Fruit fly (Drosophila melanogaster) whole organism, embryonic: ENCODE data around the gene CG3368.

Source experiments
- Adf1 ChIP-seq: fragments of 200-800 bp; sonication (Bioruptor generic); IDR thresholded peaks from 2 replicates; pipeline ENCODE4 v1.3.6; 2022; ENCODE audit warnings: missing biosample characterization, missing genetic modification characterization
- Antp ChIP-seq: fragments of 200-800 bp; sonication (Bioruptor generic); optimal IDR thresholded peaks from 3 replicates; lab custom pipeline; 2016; ENCODE audit warnings: missing biosample characterization, missing genetic modification characterization
- BtbVII ChIP-seq: fragments of 200-800 bp; sonication (Bioruptor generic); optimal IDR thresholded peaks from 3 replicates; lab custom pipeline; 2017; ENCODE audit warnings: missing biosample characterization, mild to moderate bottlenecking, missing genetic modification characterization
- CG11723 ChIP-seq: fragments of 200-800 bp; sonication (Bioruptor generic); optimal IDR thresholded peaks from 2 replicates; lab custom pipeline; 2017; ENCODE audit warnings: missing biosample characterization, mild to moderate bottlenecking, missing genetic modification characterization
- CG12659 ChIP-seq: fragments of 200-800 bp; sonication (Bioruptor generic); optimal IDR thresholded peaks from 3 replicates; lab custom pipeline; 2017; ENCODE audit warnings: mild to moderate bottlenecking, missing biosample characterization, missing genetic modification reagents, missing genetic modification characterization
- CG12769 ChIP-seq: fragments of 200-800 bp; sonication (Bioruptor generic); optimal IDR thresholded peaks from 2 replicates; lab custom pipeline; 2019; ENCODE audit warnings: missing biosample characterization, mild to moderate bottlenecking, missing genetic modification characterization, moderate library complexity
- CG14050 ChIP-seq: fragments of 200-800 bp; sonication (Bioruptor generic); IDR thresholded peaks from 3 replicates; pipeline ENCODE4 v1.3.6; 2022; ENCODE audit warnings: missing biosample characterization, missing genetic modification characterization
- CG15514 ChIP-seq: fragments of 200-800 bp; sonication (Bioruptor generic); optimal IDR thresholded peaks from 3 replicates; lab custom pipeline; 2017; ENCODE audit warnings: missing biosample characterization, missing genetic modification characterization, mild to moderate bottlenecking, moderate library complexity, missing genetic modification reagents
- CG1603 ChIP-seq: fragments of 200-800 bp; sonication (Bioruptor generic); optimal IDR thresholded peaks from 2 replicates; lab custom pipeline; 2019; ENCODE audit warnings: missing biosample characterization, mild to moderate bottlenecking, missing genetic modification characterization, moderate library complexity
- CG17568 ChIP-seq: fragments of 200-800 bp; sonication (Bioruptor generic); optimal IDR thresholded peaks from 2 replicates; lab custom pipeline; 2018; ENCODE audit warnings: missing biosample characterization, mild to moderate bottlenecking, missing genetic modification characterization, moderate library complexity
- CG17612 ChIP-seq: fragments of 200-800 bp; sonication (Bioruptor generic); IDR thresholded peaks from 2 replicates; pipeline ENCODE4 v1.3.6; 2022; ENCODE audit warnings: missing biosample characterization, missing genetic modification characterization
- CG17829 ChIP-seq: fragments of 200-800 bp; optimal IDR thresholded peaks from 2 replicates; lab custom pipeline; 2019; ENCODE audit warnings: missing biosample characterization, mild to moderate bottlenecking, missing genetic modification characterization, moderate library complexity
- CG2120 ChIP-seq: fragments of 200-800 bp; sonication (Bioruptor generic); optimal IDR thresholded peaks from 3 replicates; lab custom pipeline; 2016; ENCODE audit warnings: missing biosample characterization, missing genetic modification characterization
- CG33213 ChIP-seq: fragments of 200-800 bp; sonication (Bioruptor generic); optimal IDR thresholded peaks from 3 replicates; lab custom pipeline; 2016; ENCODE audit warnings: missing biosample characterization, missing genetic modification characterization
- CG3407 ChIP-seq: fragments of 200-800 bp; sonication (Bioruptor generic); optimal IDR thresholded peaks from 2 replicates; lab custom pipeline; 2018; ENCODE audit warnings: missing biosample characterization, mild to moderate bottlenecking, missing genetic modification characterization
- CG34224 ChIP-seq: fragments of 200-800 bp; sonication (Bioruptor generic); IDR thresholded peaks from 3 replicates; pipeline ENCODE4 v1.3.6; 2022; ENCODE audit warnings: missing biosample characterization, missing genetic modification characterization; ENCODE audit not compliant: partially characterized antibody
- CG3726 ChIP-seq: fragments of 200-800 bp; sonication (Bioruptor generic); IDR thresholded peaks from 3 replicates; pipeline ENCODE4, ENCODE4 v1.3.6; 2022; ENCODE audit warnings: missing biosample characterization, missing genetic modification characterization
- CG4617 ChIP-seq: fragments of 200-800 bp; sonication (Bioruptor generic); optimal IDR thresholded peaks from 3 replicates; lab custom pipeline; 2016; ENCODE audit warnings: missing biosample characterization, missing genetic modification characterization, borderline replicate concordance
- CG6689 ChIP-seq: fragments of 200-800 bp; sonication (Bioruptor generic); IDR thresholded peaks from 2 replicates; pipeline ENCODE4 v1.3.6; 2022; ENCODE audit warnings: missing biosample characterization, missing genetic modification characterization
- CG9215 ChIP-seq: fragments of 200-800 bp; sonication (Bioruptor generic); IDR thresholded peaks from 2 replicates; pipeline ENCODE4 v1.3.6; 2022; ENCODE audit warnings: missing biosample characterization, missing genetic modification characterization
- CG9727 ChIP-seq: fragments of 200-800 bp; sonication (Bioruptor generic); optimal IDR thresholded peaks from 3 replicates; lab custom pipeline; 2017; ENCODE audit warnings: missing biosample characterization, mild to moderate bottlenecking, missing genetic modification characterization
- CG9797 ChIP-seq: fragments of 200-800 bp; sonication (Bioruptor generic); optimal IDR thresholded peaks from 3 replicates; lab custom pipeline; 2018; ENCODE audit warnings: missing biosample characterization, mild to moderate bottlenecking, missing genetic modification characterization
- Dip3 ChIP-seq: fragments of 200-800 bp; sonication (Bioruptor generic); optimal IDR thresholded peaks from 3 replicates; lab custom pipeline; 2016; ENCODE audit warnings: missing biosample characterization, missing genetic modification characterization
- GATAe ChIP-seq: fragments of 200-800 bp; sonication (Bioruptor generic); conservative IDR thresholded peaks from 2 replicates; pipeline ENCODE4 v1.3.6; 2022; ENCODE audit warnings: missing biosample characterization, missing genetic modification characterization
- Gug ChIP-seq: fragments of 200-800 bp; sonication (Bioruptor generic); IDR thresholded peaks from 4 replicates; pipeline ENCODE4 v1.3.6; 2022; ENCODE audit warnings: missing biosample characterization, missing genetic modification characterization
- Hand ChIP-seq: fragments of 200-800 bp; sonication (Bioruptor generic); optimal IDR thresholded peaks from 2 replicates; lab custom pipeline; 2017; ENCODE audit warnings: mild to moderate bottlenecking, missing biosample characterization, missing genetic modification reagents, missing genetic modification characterization
- Hmr ChIP-seq: fragments of 200-800 bp; sonication (Bioruptor generic); optimal IDR thresholded peaks from 3 replicates; lab custom pipeline; 2017; ENCODE audit warnings: mild to moderate bottlenecking, missing biosample characterization, missing genetic modification reagents, missing genetic modification characterization
- Meics ChIP-seq: fragments of 200-800 bp; sonication (Bioruptor generic); optimal IDR thresholded peaks from 2 replicates; lab custom pipeline; 2017; ENCODE audit warnings: missing biosample characterization, mild to moderate bottlenecking, missing genetic modification characterization
- Nf-YA ChIP-seq: fragments of 200-800 bp; sonication (Bioruptor generic); IDR thresholded peaks from 2 replicates; pipeline ENCODE4 v1.3.6; 2022; ENCODE audit warnings: missing biosample characterization, missing genetic modification characterization
- Nf-YB ChIP-seq: fragments of 200-800 bp; sonication (Bioruptor generic); optimal IDR thresholded peaks from 3 replicates; lab custom pipeline; 2019; ENCODE audit warnings: missing biosample characterization, mild to moderate bottlenecking, missing genetic modification characterization, moderate library complexity
- Oli ChIP-seq: fragments of 200-800 bp; sonication (Bioruptor generic); optimal IDR thresholded peaks from 2 replicates; lab custom pipeline; 2018; ENCODE audit warnings: missing biosample characterization, mild to moderate bottlenecking, missing genetic modification characterization, moderate library complexity
- Ptx1 ChIP-seq: fragments of 200-800 bp; sonication (Bioruptor generic); IDR thresholded peaks from 2 replicates; pipeline ENCODE4 v1.3.6; 2022; ENCODE audit warnings: missing biosample characterization, missing genetic modification characterization
- Rfx ChIP-seq: fragments of 200-800 bp; sonication (Bioruptor generic); IDR thresholded peaks from 2 replicates; pipeline ENCODE4 v1.3.6; 2022; ENCODE audit warnings: missing biosample characterization, missing genetic modification characterization
- Sin3A ChIP-seq: fragments of >200 bp; optimal IDR thresholded peaks from 2 replicates; lab custom pipeline; 2018
- Sry-δ ChIP-seq: fragments of 200-800 bp; sonication (Bioruptor generic); optimal IDR thresholded peaks from 2 replicates; lab custom pipeline; 2016; ENCODE audit warnings: missing biosample characterization, missing genetic modification characterization
- Stat92E ChIP-seq, 3 experiments: fragments of >200 bp in 2 of 3; fragments of 200-800 bp in 1 of 3; sonication (Bioruptor generic) in 1 of 3; optimal IDR thresholded peaks; 2 replicates each; lab custom pipeline; 2017 to 2019; ENCODE audit warnings: missing biosample characterization in 3 of 3, missing genetic modification characterization in 3 of 3, mild to moderate bottlenecking in 1 of 3, moderate library complexity in 1 of 3
- aop ChIP-seq: fragments of 200-800 bp; sonication (Bioruptor generic); IDR thresholded peaks from 2 replicates; pipeline ENCODE4 v1.3.6; 2022; ENCODE audit warnings: missing biosample characterization, missing genetic modification characterization
- croc ChIP-seq: fragments of 200-800 bp; sonication (Bioruptor generic); conservative IDR thresholded peaks from 3 replicates; pipeline ENCODE4 v1.3.6; 2022; ENCODE audit warnings: missing biosample characterization, missing genetic modification characterization
- dmrt99B ChIP-seq: fragments of 200-800 bp; sonication (Bioruptor generic); optimal IDR thresholded peaks from 2 replicates; lab custom pipeline; 2018; ENCODE audit warnings: missing biosample characterization, mild to moderate bottlenecking, missing genetic modification characterization, moderate library complexity
- grau ChIP-seq: fragments of 200-800 bp; optimal IDR thresholded peaks from 3 replicates; lab custom pipeline; 2019; ENCODE audit warnings: missing biosample characterization, mild to moderate bottlenecking, missing genetic modification characterization, moderate library complexity
- gro ChIP-seq: fragments of 200-800 bp; sonication (Bioruptor generic); optimal IDR thresholded peaks from 2 replicates; lab custom pipeline; 2016; ENCODE audit warnings: missing biosample characterization, missing genetic modification characterization
- ham ChIP-seq: fragments of 200-800 bp; sonication (Bioruptor generic); IDR thresholded peaks from 2 replicates; pipeline ENCODE4 v1.3.6; 2022; ENCODE audit warnings: missing biosample characterization, missing genetic modification characterization
- hb ChIP-seq: fragments of 200-800 bp; sonication (Bioruptor generic); IDR thresholded peaks from 3 replicates; pipeline ENCODE4 v1.3.6; 2022; ENCODE audit warnings: missing biosample characterization, missing genetic modification characterization; ENCODE audit not compliant: partially characterized antibody
- kay ChIP-seq: fragments of 200-800 bp; sonication (Bioruptor generic); optimal IDR thresholded peaks from 2 replicates; lab custom pipeline; 2016; ENCODE audit warnings: missing biosample characterization, missing genetic modification characterization
- lmd ChIP-seq: fragments of 200-800 bp; sonication (Bioruptor generic); IDR thresholded peaks from 2 replicates; pipeline ENCODE4 v1.3.6; 2022; ENCODE audit warnings: missing biosample characterization, missing genetic modification characterization
- nerfin-2 ChIP-seq: fragments of 200-800 bp; sonication (Bioruptor generic); IDR thresholded peaks from 2 replicates; pipeline ENCODE4 v1.3.6; 2022; ENCODE audit warnings: missing biosample characterization, missing genetic modification characterization; ENCODE audit not compliant: partially characterized antibody
- onecut ChIP-seq: fragments of 200-800 bp; sonication (Bioruptor generic); IDR thresholded peaks from 2 replicates; pipeline ENCODE4 v1.3.6; 2022; ENCODE audit warnings: missing biosample characterization, missing genetic modification characterization
- pita ChIP-seq: fragments of 200-800 bp; sonication (Bioruptor generic); optimal IDR thresholded peaks from 2 replicates; lab custom pipeline; 2017; ENCODE audit warnings: missing biosample characterization, mild to moderate bottlenecking, missing genetic modification characterization
- trh ChIP-seq: fragments of 200-800 bp; sonication (Bioruptor generic); optimal IDR thresholded peaks from 2 replicates; lab custom pipeline; 2016; ENCODE audit warnings: missing biosample characterization, missing genetic modification characterization
- zen ChIP-seq: fragments of 200-800 bp; sonication (Bioruptor generic); optimal IDR thresholded peaks from 3 replicates; lab custom pipeline; 2018; ENCODE audit warnings: missing biosample characterization, mild to moderate bottlenecking, missing genetic modification characterization, moderate library complexity

The CG3368 gene

dm6 chr3R:27238438-27239301, 44.9 kb upstream of the CG3368 start, which contains the start of the genes CG31064 and PolA2 (continued):
- TF ChIP-seq CG9797 (GFP tag; lab: Kevin White, UChicago): peak; percentile 40
- TF ChIP-seq Hand (GFP tag; lab: Kevin White, UChicago): no peak
- peak; percentile 94 for TF ChIP-seq Sry-δ (GFP tag; lab: Kevin White, UChicago)
- TF ChIP-seq CG9727 (GFP tag; lab: Kevin White, UChicago): no peak
- no peak for TF ChIP-seq dmrt99B (tag; lab: Kevin White, UChicago)
- no peak for TF ChIP-seq CG12769
- no peak for TF ChIP-seq CG3726 (GFP tag; lab: Robert Waterston, UW)
- no peak for TF ChIP-seq trh (GFP tag; lab: Kevin White, UChicago)
- TF ChIP-seq hb (GFP tag; lab: Robert Waterston, UW): peak; percentile 89
- TF ChIP-seq pita (GFP tag; lab: Kevin White, UChicago): no peak
- TF ChIP-seq gro (GFP tag; lab: Kevin White, UChicago): no peak
- no peak for TF ChIP-seq onecut
- TF ChIP-seq Ptx1 (GFP tag; lab: Robert Waterston, UW): no peak
- no peak for TF ChIP-seq croc (GFP tag; lab: Robert Waterston, UW)
- TF ChIP-seq Adf1 (GFP tag; lab: Robert Waterston, UW): no peak
- peak; percentile 58 for TF ChIP-seq Rfx (GFP tag; lab: Robert Waterston, UW)
- TF ChIP-seq nerfin-2 (GFP tag; lab: Robert Waterston, UW): peak; percentile 91
- peak; percentile 66 for TF ChIP-seq Sin3A (lab: Kevin White, UChicago)
- no peak for TF ChIP-seq ham (GFP tag; lab: Robert Waterston, UW)
- TF ChIP-seq Hmr (GFP tag; lab: Kevin White, UChicago): peak; percentile 10
- no peak for TF ChIP-seq Nf-YB (GFP tag; lab: Kevin White, UChicago)
- TF ChIP-seq Antp (GFP tag; lab: Kevin White, UChicago): no peak
- no peak for TF ChIP-seq CG1603 (tag; lab: Kevin White, UChicago)
- no peak for TF ChIP-seq CG3407 (GFP tag; lab: Kevin White, UChicago)
- no peak for TF ChIP-seq CG17829 (tag; lab: Kevin White, UChicago)
- TF ChIP-seq CG12659 (GFP tag; lab: Kevin White, UChicago): peak; percentile 62
- TF ChIP-seq Oli (tag; lab: Kevin White, UChicago): no peak
- TF ChIP-seq CG33213: no peak
- TF ChIP-seq aop (GFP tag; lab: Robert Waterston, UW): no peak
- peak; percentile 28 for TF ChIP-seq zen
- no peak for TF ChIP-seq grau
- TF ChIP-seq GATAe: no peak
- TF ChIP-seq CG17568 (GFP tag; lab: Kevin White, UChicago): no peak
- TF ChIP-seq CG15514 (GFP tag; lab: Kevin White, UChicago): peak; percentile 88
- no peak for TF ChIP-seq CG14050 (GFP tag; lab: Robert Waterston, UW)
- TF ChIP-seq Gug: no peak
- no peak for TF ChIP-seq CG17612 (GFP tag; lab: Robert Waterston, UW)
- TF ChIP-seq BtbVII (GFP tag; lab: Kevin White, UChicago): no peak
- TF ChIP-seq Nf-YA: no peak
- no peak for TF ChIP-seq Meics (GFP tag; lab: Kevin White, UChicago)
- TF ChIP-seq kay (GFP tag; lab: Kevin White, UChicago): no peak
- TF ChIP-seq CG34224 (GFP tag; lab: Robert Waterston, UW): peak; percentile 89
- TF ChIP-seq CG2120: no peak
- TF ChIP-seq Stat92E (GFP tag; optimal IDR thresholded peaks at IDR 0.05; lab: Kevin White, UChicago): no peak
- TF ChIP-seq CG4617: peak; percentile 35
- TF ChIP-seq CG9215: no peak
- TF ChIP-seq CG11723: no peak
- no peak for TF ChIP-seq CG6689 (GFP tag; lab: Robert Waterston, UW)
- no peak for TF ChIP-seq Dip3
- TF ChIP-seq lmd (GFP tag; lab: Robert Waterston, UW): no peak
